Worm (Caenorhabditis elegans) whole organism, young adult: ENCODE data around the gene acr-16.

Experiments
- B0035.1 ChIP-seq: sonication (generic microtip); optimal IDR thresholded peaks from 2 replicates; lab custom pipeline; 2016; ENCODE audit warnings: missing genetic modification characterization, mild to moderate bottlenecking, missing compliant biosample characterization, missing genotype, missing genetic modification reagents
- C17E4.6 ChIP-seq: fragments of 200-800 bp; sonication (Bioruptor generic); IDR thresholded peaks from 2 replicates; pipeline ENCODE4 v1.3.6; 2022; ENCODE audit warnings: missing genetic modification reagents, missing genetic modification characterization, missing compliant biosample characterization
- F10E7.11 ChIP-seq: sonication (generic microtip); optimal IDR thresholded peaks from 2 replicates; lab custom pipeline; 2017; ENCODE audit warnings: mild to moderate bottlenecking, missing genetic modification characterization, moderate library complexity, missing compliant biosample characterization
- F23B12.7 ChIP-seq: sonication (generic microtip); optimal IDR thresholded peaks from 2 replicates; lab custom pipeline; 2017; ENCODE audit warnings: missing genetic modification characterization, mild to moderate bottlenecking, missing compliant biosample characterization, antibody characterized with exemption, moderate library complexity; ENCODE audit not compliant: insufficient read depth
- T07F8.4 ChIP-seq: sonication (generic microtip); optimal IDR thresholded peaks from 2 replicates; lab custom pipeline; 2016; ENCODE audit warnings: mild to moderate bottlenecking, missing genetic modification characterization, moderate library complexity, missing compliant biosample characterization
- Y53F4B.3 ChIP-seq: fragments of 200-800 bp; sonication (Bioruptor generic); IDR thresholded peaks from 2 replicates; pipeline ENCODE4 v1.3.6; 2022; ENCODE audit warnings: missing genetic modification reagents, missing genetic modification characterization, missing compliant biosample characterization
- Y56A3A.18 ChIP-seq: fragments of 200-800 bp; sonication (Bioruptor generic); IDR thresholded peaks from 2 replicates; pipeline ENCODE4 v1.3.6; 2022; ENCODE audit warnings: missing genetic modification reagents, missing genetic modification characterization, missing compliant biosample characterization
- Y95B8A.8 ChIP-seq: fragments of 200-800 bp; sonication (Bioruptor generic); IDR thresholded peaks from 2 replicates; pipeline ENCODE4 v1.3.6; 2022; ENCODE audit warnings: missing genetic modification reagents, missing genetic modification characterization, missing compliant biosample characterization
- akir-1 ChIP-seq: fragments of 200-800 bp; sonication (Bioruptor generic); optimal IDR thresholded peaks from 2 replicates; lab custom pipeline; 2018; ENCODE audit warnings: mild to moderate bottlenecking, missing genetic modification characterization, moderate library complexity, missing compliant biosample characterization
- ama-1 ChIP-seq, 3 experiments: fragments of 150-350 bp in 1 of 3; sonication (generic microtip) in 2 of 3; optimal IDR thresholded peaks; 2 replicates each; lab custom pipeline; 2014 to 2018; ENCODE audit warnings: missing biosample characterization in 2 of 3, missing genetic modification characterization in 2 of 3, missing genetic modification reagents in 2 of 3
- aptf-3 ChIP-seq: fragments of 200-800 bp; sonication (Bioruptor generic); IDR thresholded peaks from 2 replicates; pipeline ENCODE4 v1.3.6; 2022; ENCODE audit warnings: missing genetic modification characterization, missing compliant biosample characterization
- atf-7 ChIP-seq: sonication (generic microtip); optimal IDR thresholded peaks from 2 replicates; lab custom pipeline; 2017; ENCODE audit warnings: mild to moderate bottlenecking, missing genetic modification characterization, missing compliant biosample characterization
- cebp-1 ChIP-seq, 2 experiments: fragments of 200-800 bp in 1 of 2; sonication (Bioruptor generic) in 1 of 2; sonication (generic microtip) in 1 of 2; IDR thresholded peaks in 1 of 2; optimal IDR thresholded peaks in 1 of 2; 2 replicates each; pipeline versions ENCODE4 v1.3.6 to Lab custom; 2017 to 2022; ENCODE audit warnings: missing compliant biosample characterization in 2 of 2, missing genetic modification characterization in 2 of 2, mild to moderate bottlenecking in 1 of 2, missing genetic modification reagents in 1 of 2, moderate library complexity in 1 of 2
- cebp-2 ChIP-seq: fragments of 200-800 bp; sonication (Bioruptor generic); IDR thresholded peaks from 2 replicates; pipeline ENCODE4 v1.3.6; 2022; ENCODE audit warnings: missing genetic modification characterization, missing compliant biosample characterization
- ceh-27 ChIP-seq: fragments of 200-800 bp; sonication (Bioruptor generic); optimal IDR thresholded peaks from 2 replicates; lab custom pipeline; 2018; ENCODE audit warnings: mild to moderate bottlenecking, missing genetic modification characterization, moderate library complexity, missing compliant biosample characterization
- die-1 ChIP-seq: sonication (generic microtip); optimal IDR thresholded peaks from 2 replicates; lab custom pipeline; 2016; ENCODE audit warnings: missing genotype, mild to moderate bottlenecking, missing genetic modification characterization, missing compliant biosample characterization
- dox-1 ChIP-seq: fragments of 200-800 bp; sonication (Bioruptor generic); IDR thresholded peaks from 2 replicates; pipeline ENCODE4 v1.3.6; 2022; ENCODE audit warnings: missing genetic modification reagents, missing genetic modification characterization, missing compliant biosample characterization
- efl-1 ChIP-seq: fragments of 150-350 bp; optimal IDR thresholded peaks from 2 replicates; lab custom pipeline; 2014; ENCODE audit warnings: missing biosample characterization, missing genetic modification reagents, missing genetic modification characterization
- egl-44 ChIP-seq: fragments of 200-800 bp; sonication (Bioruptor generic); IDR thresholded peaks from 2 replicates; pipeline ENCODE4 v1.3.6; 2022; ENCODE audit warnings: missing genetic modification reagents, missing genetic modification characterization, missing compliant biosample characterization
- egrh-3 ChIP-seq: fragments of 200-800 bp; sonication (Bioruptor generic); IDR thresholded peaks from 2 replicates; pipeline ENCODE4 v1.3.6; 2022; ENCODE audit warnings: missing genetic modification reagents, missing genetic modification characterization, missing compliant biosample characterization
- ekl-4 ChIP-seq: fragments of 200-800 bp; sonication (Bioruptor generic); IDR thresholded peaks from 2 replicates; pipeline ENCODE4 v1.3.6; 2022; ENCODE audit warnings: missing genetic modification reagents, missing genetic modification characterization, missing compliant biosample characterization
- ets-4 ChIP-seq: fragments of 200-800 bp; sonication (Bioruptor generic); optimal IDR thresholded peaks from 2 replicates; lab custom pipeline; 2018; ENCODE audit warnings: mild to moderate bottlenecking, missing genetic modification characterization, missing compliant biosample characterization
- him-1 ChIP-seq: sonication (generic microtip); optimal IDR thresholded peaks from 2 replicates; lab custom pipeline; 2016; ENCODE audit warnings: missing genotype, missing genetic modification reagents, missing genetic modification characterization, missing compliant biosample characterization
- hsf-1 ChIP-seq: fragments of 200-800 bp; sonication (Bioruptor generic); IDR thresholded peaks from 2 replicates; pipeline ENCODE4 v1.3.6; 2022; ENCODE audit warnings: missing genetic modification reagents, missing genetic modification characterization, missing compliant biosample characterization
- let-607 ChIP-seq, 2 experiments: fragments of 200-800 bp in 1 of 2; sonication (Bioruptor generic) in 1 of 2; sonication (generic microtip) in 1 of 2; optimal IDR thresholded peaks; 2 replicates each; lab custom pipeline; 2016 to 2018; ENCODE audit warnings: mild to moderate bottlenecking in 2 of 2, missing compliant biosample characterization in 2 of 2, missing genetic modification characterization in 2 of 2, moderate library complexity in 2 of 2, missing genotype in 1 of 2
- lin-26 ChIP-seq: fragments of 200-800 bp; sonication (Bioruptor generic); IDR thresholded peaks from 2 replicates; pipeline ENCODE4 v1.3.6; 2022; ENCODE audit warnings: missing genetic modification reagents, missing genetic modification characterization, missing compliant biosample characterization
- lin-54 ChIP-seq: fragments of 200-800 bp; sonication (Bioruptor generic); optimal IDR thresholded peaks from 2 replicates; lab custom pipeline; 2018; ENCODE audit warnings: mild to moderate bottlenecking, missing genetic modification characterization, missing compliant biosample characterization
- madf-10 ChIP-seq: sonication (generic microtip); optimal IDR thresholded peaks from 2 replicates; lab custom pipeline; 2016; ENCODE audit warnings: mild to moderate bottlenecking, missing genetic modification characterization, missing compliant biosample characterization
- madf-3 ChIP-seq: fragments of 200-800 bp; sonication (Bioruptor generic); IDR thresholded peaks from 2 replicates; pipeline ENCODE4 v1.3.6; 2022; ENCODE audit warnings: missing genetic modification reagents, missing genetic modification characterization, missing compliant biosample characterization
- madf-6 ChIP-seq: fragments of 200-800 bp; sonication (Bioruptor generic); IDR thresholded peaks from 2 replicates; pipeline ENCODE4 v1.3.6; 2022; ENCODE audit warnings: missing genetic modification reagents, missing genetic modification characterization, missing compliant biosample characterization
- madf-8 ChIP-seq: fragments of 200-800 bp; sonication (Bioruptor generic); conservative IDR thresholded peaks from 2 replicates; pipeline ENCODE4 v1.3.6; 2022; ENCODE audit warnings: missing genetic modification reagents, missing genetic modification characterization, missing compliant biosample characterization
- mcd-1 ChIP-seq: fragments of 200-800 bp; sonication (Bioruptor generic); IDR thresholded peaks from 2 replicates; pipeline ENCODE4 v1.3.6; 2022; ENCODE audit warnings: missing genetic modification reagents, missing genetic modification characterization, missing compliant biosample characterization
- nhr-80 ChIP-seq: sonication (generic microtip); optimal IDR thresholded peaks from 2 replicates; lab custom pipeline; 2016; ENCODE audit warnings: missing genetic modification characterization, missing compliant biosample characterization
- pbrm-1 ChIP-seq: fragments of 200-800 bp; sonication (Bioruptor generic); IDR thresholded peaks from 2 replicates; pipeline ENCODE4 v1.3.6; 2022; ENCODE audit warnings: missing genetic modification reagents, missing genetic modification characterization, missing compliant biosample characterization
- pha-4 ChIP-seq: fragments of 150-350 bp; sonication (generic microtip); optimal IDR thresholded peaks from 2 replicates; lab custom pipeline; 2014; ENCODE audit warnings: missing biosample characterization, missing genetic modification reagents, missing genetic modification characterization
- rec-8 ChIP-seq, 2 experiments: sonication (generic microtip); optimal IDR thresholded peaks; 2 replicates each; lab custom pipeline; 2016; ENCODE audit warnings: mild to moderate bottlenecking in 2 of 2, missing genetic modification characterization in 2 of 2, missing genetic modification reagents in 2 of 2, missing genotype in 2 of 2, missing biosample characterization in 1 of 2, missing compliant biosample characterization in 1 of 2, moderate library complexity in 1 of 2
- repo-1 ChIP-seq: sonication (generic microtip); optimal IDR thresholded peaks from 2 replicates; lab custom pipeline; 2017; ENCODE audit warnings: mild to moderate bottlenecking, missing genetic modification characterization, missing compliant biosample characterization
- sdz-38 ChIP-seq: sonication (generic microtip); optimal IDR thresholded peaks from 2 replicates; lab custom pipeline; 2016; ENCODE audit warnings: missing genotype, missing genetic modification characterization, missing compliant biosample characterization
- snpc-1.3 ChIP-seq: sonication (generic microtip); optimal IDR thresholded peaks from 2 replicates; lab custom pipeline; 2017; ENCODE audit warnings: missing genetic modification characterization, mild to moderate bottlenecking, missing compliant biosample characterization, antibody characterized with exemption, moderate library complexity, missing genotype, missing genetic modification reagents; ENCODE audit not compliant: insufficient read depth
- snpc-3.4 ChIP-seq: sonication (generic microtip); optimal IDR thresholded peaks from 2 replicates; lab custom pipeline; 2017; ENCODE audit warnings: missing genetic modification characterization, mild to moderate bottlenecking, missing compliant biosample characterization, antibody characterized with exemption, moderate library complexity, missing genotype, missing genetic modification reagents
- snpc-4 ChIP-seq, 5 experiments: fragments of 150-350 bp in 1 of 5; sonication (generic microtip) in 4 of 5; optimal IDR thresholded peaks; 2 replicates each; lab custom pipeline; 2014 to 2018; ENCODE audit warnings: missing genetic modification characterization in 5 of 5, missing biosample characterization in 3 of 5, antibody characterized with exemption in 2 of 5, mild to moderate bottlenecking in 2 of 5, missing compliant biosample characterization in 2 of 5, missing genotype in 2 of 5, moderate library complexity in 2 of 5, missing genetic modification reagents in 1 of 5
- tbp1 ChIP-seq: fragments of 200-800 bp; sonication (Bioruptor generic); optimal IDR thresholded peaks from 2 replicates; lab custom pipeline; 2018; ENCODE audit warnings: mild to moderate bottlenecking, missing genetic modification characterization, missing compliant biosample characterization
- tlf-1 ChIP-seq: fragments of 200-800 bp; sonication (Bioruptor generic); optimal IDR thresholded peaks from 2 replicates; lab custom pipeline; 2018; ENCODE audit warnings: mild to moderate bottlenecking, missing genetic modification characterization, missing compliant biosample characterization
- ztf-26 ChIP-seq: sonication (generic microtip); optimal IDR thresholded peaks from 2 replicates; lab custom pipeline; 2017; ENCODE audit warnings: missing genetic modification characterization, missing compliant biosample characterization
- ztf-6 ChIP-seq: fragments of 200-800 bp; sonication (Bioruptor generic); IDR thresholded peaks from 2 replicates; pipeline ENCODE4 v1.3.6; 2022; ENCODE audit warnings: missing genetic modification reagents, missing genetic modification characterization, missing compliant biosample characterization

The acr-16 gene

ce11 chrV:8606099-8606696 is 45.2 kb downstream of the acr-16 start, which contains the start of gene vps-60 (continued):
- TF ChIP-seq cebp-2 (GFP tag; lab: Robert Waterston, UW): no peak
- no peak for TF ChIP-seq him-1 (tag; lab: Kevin White, UChicago)
- TF ChIP-seq nhr-80 (tag; lab: Kevin White, UChicago): peak; percentile 92
- peak; percentile 98 for TF ChIP-seq madf-10 (tag; lab: Kevin White, UChicago)
- no peak for TF ChIP-seq ets-4 (GFP tag; lab: Kevin White, UChicago)
- no peak for TF ChIP-seq Y53F4B.3 (GFP tag; lab: Robert Waterston, UW)
- TF ChIP-seq die-1 (tag; lab: Kevin White, UChicago): peak; percentile 41
- peak; percentile 70 for TF ChIP-seq tbp1 (GFP tag; lab: Kevin White, UChicago)
- TF ChIP-seq B0035.1 (tag; lab: Kevin White, UChicago): no peak
- peak; percentile 83 for TF ChIP-seq Y95B8A.8 (GFP tag; lab: Robert Waterston, UW)
- TF ChIP-seq akir-1: no peak
- no peak; the same call in 1 of the 2 replicates for TF ChIP-seq madf-8 (GFP tag; lab: Robert Waterston, UW)
- peak; percentile 85 for TF ChIP-seq madf-6
- TF ChIP-seq rec-8 (tag; optimal IDR thresholded peaks at IDR 0.05; lab: Kevin White, UChicago): no peak
- no peak for TF ChIP-seq ztf-6 (GFP tag; lab: Robert Waterston, UW)
- TF ChIP-seq snpc-1.3: peak; percentile 50
- peak; percentile 95 for TF ChIP-seq atf-7 (tag; lab: Kevin White, UChicago)
- TF ChIP-seq egl-44 (GFP tag; lab: Robert Waterston, UW): peak; percentile 77
- peak; percentile 70; the same call in 1 of the 2 replicates for TF ChIP-seq Y56A3A.18 (GFP tag; lab: Robert Waterston, UW)
- TF ChIP-seq F10E7.11 (tag; lab: Kevin White, UChicago): no peak
- peak; percentile 80 for TF ChIP-seq tlf-1 (GFP tag; lab: Kevin White, UChicago)
- TF ChIP-seq hsf-1 (GFP tag; lab: Robert Waterston, UW): no peak
- TF ChIP-seq snpc-4 (GFP tag; optimal IDR thresholded peaks at IDR 0.05; lab: Kevin White, UChicago): peak; percentile 49
- TF ChIP-seq snpc-4 (tag; optimal IDR thresholded peaks at IDR 0.05; lab: Kevin White, UChicago): peak; percentile 69 to 80 (median 76)
- no peak for TF ChIP-seq T07F8.4 (tag; lab: Kevin White, UChicago)
- peak; percentile 82 for TF ChIP-seq mcd-1
- TF ChIP-seq egrh-3 (GFP tag; lab: Robert Waterston, UW): peak; percentile 59
- TF ChIP-seq snpc-3.4 (tag; lab: Kevin White, UChicago): peak; percentile 84
- TF ChIP-seq F23B12.7 (tag; lab: Kevin White, UChicago): peak; percentile 51
- peak; percentile 88 for TF ChIP-seq ekl-4 (GFP tag; lab: Robert Waterston, UW)
- TF ChIP-seq ama-1 (optimal IDR thresholded peaks at IDR 0.05; lab: Kevin White, UChicago): no peak
- TF ChIP-seq ama-1 (GFP tag; optimal IDR thresholded peaks at IDR 0.05; lab: Kevin White, UChicago): peak in 1 of 2 experiments; percentile 11
- TF ChIP-seq dox-1 (GFP tag; lab: Robert Waterston, UW): peak; percentile 89
- TF ChIP-seq cebp-1 (GFP tag; IDR thresholded peaks at IDR 0.05; lab: Robert Waterston, UW): peak; percentile 73
- TF ChIP-seq cebp-1 (tag; optimal IDR thresholded peaks at IDR 0.05; lab: Kevin White, UChicago): peak; percentile 92
- no peak for TF ChIP-seq aptf-3 (GFP tag; lab: Robert Waterston, UW)
- peak; percentile 82 for TF ChIP-seq pha-4 (tag; lab: Kevin White, UChicago)
- peak; percentile 90 for TF ChIP-seq ztf-26 (tag; lab: Kevin White, UChicago)
- peak; percentile 78; the same call in 1 of the 2 replicates for TF ChIP-seq pbrm-1 (GFP tag; lab: Robert Waterston, UW)
- peak; percentile 55 for TF ChIP-seq lin-26
- TF ChIP-seq lin-54 (GFP tag; lab: Kevin White, UChicago): peak; percentile 73
- peak; percentile 21 to 81 for TF ChIP-seq let-607 (tag; optimal IDR thresholded peaks at IDR 0.05; lab: Kevin White, UChicago)
- peak; percentile 20 for TF ChIP-seq repo-1
- TF ChIP-seq ceh-27: peak; percentile 86
- TF ChIP-seq sdz-38 (tag; lab: Kevin White, UChicago): no peak
- TF ChIP-seq efl-1: peak; percentile 67
- 0 out of 2 replicates have a peak, but pooled peaks have one; percentile 37 for TF ChIP-seq C17E4.6 (GFP tag; lab: Robert Waterston, UW)
- peak; percentile 99 for TF ChIP-seq madf-3 (GFP tag; lab: Robert Waterston, UW)
